Worm (Caenorhabditis elegans): ENCODE data around the gene sca-1.

ce11 chrIII:10819778-10820177 lies 3.1 kb upstream of the sca-1 start:
- TF ChIP-seq pes-1 (GFP tag; IDR thresholded peaks at IDR 0.05) (no peak), ama-1 (optimal IDR thresholded peaks at IDR 0.05) (no peak), B0310.2 (tag; optimal IDR thresholded peaks at IDR 0.05) (no peak), hnd-1 (tag; optimal IDR thresholded peaks at IDR 0.05) (no peak), flt-1 (GFP tag; IDR thresholded peaks at IDR 0.05) (no peak), aly-1 (tag; optimal IDR thresholded peaks at IDR 0.05) (no peak), ceh-36 (tag; optimal IDR thresholded peaks at IDR 0.05) (no peak), hmg-4 (GFP tag; optimal IDR thresholded peaks at IDR 0.05) (no peak), ets-7 (tag; optimal IDR thresholded peaks at IDR 0.05) (no peak), tra-4 (tag; optimal IDR thresholded peaks at IDR 0.05) (no peak), tbx-37 (GFP tag; conservative IDR thresholded peaks at IDR 0.05) (no peak), ceh-13 (GFP tag; optimal IDR thresholded peaks at IDR 0.05) (no peak), sea-1 (GFP tag; conservative IDR thresholded peaks at IDR 0.05) (no peak)
